Fruit fly (Drosophila melanogaster): ENCODE results near the gene CAH6.
A peak's percentile ranks its signal among the peaks of the same experiment; 100 is the strongest.

Gene CAH6

DNA sequence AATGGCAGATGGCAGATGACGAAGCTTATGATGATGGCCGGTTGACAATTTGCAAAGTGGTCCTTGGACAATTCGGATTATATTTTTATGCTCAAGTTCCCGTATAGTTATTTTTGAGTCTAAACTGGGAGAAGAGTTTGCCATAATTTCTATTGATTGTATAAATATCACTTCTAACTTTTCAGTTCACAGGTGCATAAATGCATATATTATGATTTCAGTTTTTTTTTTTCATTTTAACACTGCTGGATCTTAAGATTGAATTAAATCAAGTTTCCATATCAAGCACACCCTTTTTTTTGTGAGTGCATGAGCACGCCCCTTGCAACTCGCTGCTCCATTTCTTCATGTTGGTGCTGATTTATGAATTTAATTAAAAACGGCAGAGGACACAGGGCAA is 39.6 kb downstream of the CAH6 start (continued):
- TF ChIP-seq ss (GFP tag; optimal IDR thresholded peaks at IDR 0.05) (no peak), CG32006 (GFP tag; optimal IDR thresholded peaks at IDR 0.05) (peak; percentile 4), Lpt (GFP tag; optimal IDR thresholded peaks at IDR 0.05) (no peak), CG11762 (GFP tag; optimal IDR thresholded peaks at IDR 0.05; ENCODE audit: insufficient read depth) (no peak), salr (GFP tag; optimal IDR thresholded peaks at IDR 0.05) (no peak), svp (GFP tag) (peak; percentile 92), acj6 (GFP tag; optimal IDR thresholded peaks at IDR 0.05) (peak; percentile 25), spab (GFP tag; optimal IDR thresholded peaks at IDR 0.05) (no peak), CG34406 (GFP tag; optimal IDR thresholded peaks at IDR 0.05) (peak; percentile 3), CG9139 (GFP tag; optimal IDR thresholded peaks at IDR 0.05) (no peak), fd59A (GFP tag; optimal IDR thresholded peaks at IDR 0.05) (no peak), Sox14 (GFP tag; optimal IDR thresholded peaks at IDR 0.05) (peak; percentile 41), Sox15 (GFP tag; optimal IDR thresholded peaks at IDR 0.05) (no peak), CG10669 (GFP tag; optimal IDR thresholded peaks at IDR 0.05) (no peak), CG11294 (GFP tag; IDR thresholded peaks at IDR 0.05) (no peak), Blimp-1 (GFP tag; optimal IDR thresholded peaks at IDR 0.05) (no peak), net (GFP tag; optimal IDR thresholded peaks at IDR 0.05) (no peak)

- TF ChIP-seq Eip78C (GFP tag) (peak; percentile 48), fkh (GFP tag; optimal IDR thresholded peaks at IDR 0.05) (no peak)
Measured at dm6 chr3R:31301527-31301926, 44.1 kb downstream of the CAH6 start.

dm6 chr3R:31305284-31305683 is 47.9 kb downstream of the CAH6 start, which contains the start of gene pHCl-2:
TSS of gene pHCl-2 (minus strand) at chr3R:31305384.
- TF ChIP-seq CG6276 (GFP tag; optimal IDR thresholded peaks at IDR 0.05) (no peak), CG3032 (tag; optimal IDR thresholded peaks at IDR 0.05) (no peak), CG6854 (GFP tag; optimal IDR thresholded peaks at IDR 0.05) (no peak), achi (GFP tag; optimal IDR thresholded peaks at IDR 0.05) (no peak), Hr4 (GFP tag; optimal IDR thresholded peaks at IDR 0.05) (no peak), CG6163 (GFP tag; IDR thresholded peaks at IDR 0.05) (no peak), svp (GFP tag) (no peak), fkh (GFP tag; optimal IDR thresholded peaks at IDR 0.05) (no peak), Gug (GFP tag; IDR thresholded peaks at IDR 0.05) (no peak), Smox (GFP tag; optimal IDR thresholded peaks at IDR 0.05) (no peak), CG6792 (GFP tag; optimal IDR thresholded peaks at IDR 0.05) (no peak), Blimp-1 (GFP tag; optimal IDR thresholded peaks at IDR 0.05) (no peak), eg (GFP tag; IDR thresholded peaks at IDR 0.05) (no peak), topi (GFP tag; optimal IDR thresholded peaks at IDR 0.05) (no peak), dac (GFP tag; optimal IDR thresholded peaks at IDR 0.05) (no peak), Ets21C (GFP tag; optimal IDR thresholded peaks at IDR 0.05) (no peak), CG6808 (GFP tag; optimal IDR thresholded peaks at IDR 0.05) (no peak)

dm6 chr3R:31306454-31306853 is 49.1 kb downstream of the CAH6 start:
- no peak for TF ChIP-seq CG4318 (GFP tag; optimal IDR thresholded peaks at IDR 0.05)
- no peak for TF ChIP-seq fd85E (GFP tag; optimal IDR thresholded peaks at IDR 0.05)
- peak; percentile 55 for TF ChIP-seq Eip78C (GFP tag)
